Worm (Caenorhabditis elegans) whole organism, young adult: ENCODE data around the gene fbxa-65.
A peak's percentile ranks its signal among the peaks of the same experiment; 100 is the strongest.

ENCODE experiments used
- B0019.2 ChIP-seq: fragments of 200-800 bp; sonication (Bioruptor generic); conservative IDR thresholded peaks from 2 replicates; pipeline ENCODE4 v1.3.6; 2022; ENCODE audit warnings: missing genetic modification reagents, missing genetic modification characterization, missing compliant biosample characterization
- F10E7.11 ChIP-seq: sonication (generic microtip); optimal IDR thresholded peaks from 2 replicates; lab custom pipeline; 2017; ENCODE audit warnings: mild to moderate bottlenecking, missing genetic modification characterization, moderate library complexity, missing compliant biosample characterization
- F23B12.7 ChIP-seq: sonication (generic microtip); optimal IDR thresholded peaks from 2 replicates; lab custom pipeline; 2017; ENCODE audit warnings: missing genetic modification characterization, mild to moderate bottlenecking, missing compliant biosample characterization, antibody characterized with exemption, moderate library complexity; ENCODE audit not compliant: insufficient read depth
- K11D2.4 ChIP-seq: fragments of 200-800 bp; sonication (Bioruptor generic); IDR thresholded peaks from 2 replicates; pipeline ENCODE4 v1.3.6; 2022; ENCODE audit warnings: missing genetic modification reagents, missing genetic modification characterization, missing compliant biosample characterization
- K12H6.12 ChIP-seq: fragments of 200-800 bp; sonication (Bioruptor generic); optimal IDR thresholded peaks from 2 replicates; lab custom pipeline; 2018; ENCODE audit warnings: mild to moderate bottlenecking, missing genetic modification characterization, missing compliant biosample characterization
- T07F8.4 ChIP-seq: sonication (generic microtip); optimal IDR thresholded peaks from 2 replicates; lab custom pipeline; 2016; ENCODE audit warnings: mild to moderate bottlenecking, missing genetic modification characterization, moderate library complexity, missing compliant biosample characterization
- T26A5.8 ChIP-seq: sonication (generic microtip); optimal IDR thresholded peaks from 2 replicates; lab custom pipeline; 2016; ENCODE audit warnings: missing genetic modification characterization, missing compliant biosample characterization
- Y53G8AR.9 ChIP-seq: fragments of 200-800 bp; sonication (Bioruptor generic); conservative IDR thresholded peaks from 2 replicates; pipeline ENCODE4 v1.3.6; 2022; ENCODE audit warnings: missing genetic modification reagents, missing genetic modification characterization, missing compliant biosample characterization
- Y56A3A.18 ChIP-seq: fragments of 200-800 bp; sonication (Bioruptor generic); IDR thresholded peaks from 2 replicates; pipeline ENCODE4 v1.3.6; 2022; ENCODE audit warnings: missing genetic modification reagents, missing genetic modification characterization, missing compliant biosample characterization
- Y67H2A.10 ChIP-seq: fragments of 200-800 bp; sonication (Bioruptor generic); conservative IDR thresholded peaks from 2 replicates; pipeline ENCODE4 v1.3.6; 2022; ENCODE audit warnings: missing genetic modification reagents, missing genetic modification characterization, missing compliant biosample characterization
- akir-1 ChIP-seq: fragments of 200-800 bp; sonication (Bioruptor generic); optimal IDR thresholded peaks from 2 replicates; lab custom pipeline; 2018; ENCODE audit warnings: mild to moderate bottlenecking, missing genetic modification characterization, moderate library complexity, missing compliant biosample characterization
- atf-7 ChIP-seq: sonication (generic microtip); optimal IDR thresholded peaks from 2 replicates; lab custom pipeline; 2017; ENCODE audit warnings: mild to moderate bottlenecking, missing genetic modification characterization, missing compliant biosample characterization
- attf-5 ChIP-seq: fragments of 200-800 bp; sonication (Bioruptor generic); optimal IDR thresholded peaks from 2 replicates; lab custom pipeline; 2018; ENCODE audit warnings: mild to moderate bottlenecking, missing genetic modification characterization, missing compliant biosample characterization
- attf-6 ChIP-seq: fragments of 200-800 bp; sonication (Bioruptor generic); IDR thresholded peaks from 2 replicates; pipeline ENCODE4 v1.3.6; 2022; ENCODE audit warnings: missing genetic modification reagents, missing genetic modification characterization, missing compliant biosample characterization
- ccch-3 ChIP-seq: fragments of 200-800 bp; sonication (Bioruptor generic); optimal IDR thresholded peaks from 2 replicates; lab custom pipeline; 2018; ENCODE audit warnings: mild to moderate bottlenecking, missing genetic modification characterization, missing compliant biosample characterization
- ceh-100 ChIP-seq: fragments of 200-800 bp; sonication (Bioruptor generic); IDR thresholded peaks from 2 replicates; pipeline ENCODE4 v1.3.6; 2022; ENCODE audit warnings: missing genetic modification reagents, missing genetic modification characterization, missing compliant biosample characterization
- ceh-27 ChIP-seq: fragments of 200-800 bp; sonication (Bioruptor generic); optimal IDR thresholded peaks from 2 replicates; lab custom pipeline; 2018; ENCODE audit warnings: mild to moderate bottlenecking, missing genetic modification characterization, moderate library complexity, missing compliant biosample characterization
- ceh-40 ChIP-seq: fragments of 200-800 bp; sonication (Bioruptor generic); IDR thresholded peaks from 2 replicates; pipeline ENCODE4 v1.3.6; 2022; ENCODE audit warnings: missing genetic modification characterization, missing compliant biosample characterization
- dpl-1 ChIP-seq: fragments of 150-350 bp; optimal IDR thresholded peaks from 2 replicates; lab custom pipeline; 2014; ENCODE audit warnings: missing biosample characterization, missing genetic modification reagents, missing genetic modification characterization
- egrh-3 ChIP-seq: fragments of 200-800 bp; sonication (Bioruptor generic); IDR thresholded peaks from 2 replicates; pipeline ENCODE4 v1.3.6; 2022; ENCODE audit warnings: missing genetic modification reagents, missing genetic modification characterization, missing compliant biosample characterization
- fkh-3 ChIP-seq: sonication (generic microtip); optimal IDR thresholded peaks from 2 replicates; lab custom pipeline; 2016; ENCODE audit warnings: mild to moderate bottlenecking, missing genetic modification characterization, missing compliant biosample characterization
- gei-17 ChIP-seq: fragments of 200-800 bp; sonication (Bioruptor generic); optimal IDR thresholded peaks from 2 replicates; lab custom pipeline; 2018; ENCODE audit warnings: mild to moderate bottlenecking, missing genetic modification characterization, missing compliant biosample characterization
- hlh-12 ChIP-seq: sonication (generic microtip); optimal IDR thresholded peaks from 2 replicates; lab custom pipeline; 2016; ENCODE audit warnings: missing genetic modification characterization, missing compliant biosample characterization
- hlh-26 ChIP-seq: fragments of 200-800 bp; sonication (Bioruptor generic); conservative IDR thresholded peaks from 2 replicates; pipeline ENCODE4 v1.3.6; 2022; ENCODE audit warnings: missing genetic modification reagents, missing genetic modification characterization, missing compliant biosample characterization
- hmg-1.2 ChIP-seq: fragments of 200-800 bp; sonication (Bioruptor generic); IDR thresholded peaks from 2 replicates; pipeline ENCODE4 v1.3.6; 2022; ENCODE audit warnings: missing genetic modification reagents, missing genetic modification characterization, missing compliant biosample characterization
- hsf-1 ChIP-seq: fragments of 200-800 bp; sonication (Bioruptor generic); IDR thresholded peaks from 2 replicates; pipeline ENCODE4 v1.3.6; 2022; ENCODE audit warnings: missing genetic modification reagents, missing genetic modification characterization, missing compliant biosample characterization
- lag-1 ChIP-seq: fragments of 200-800 bp; sonication (Bioruptor generic); IDR thresholded peaks from 2 replicates; pipeline ENCODE4 v1.3.6; 2022; ENCODE audit warnings: missing genetic modification reagents, missing genetic modification characterization, missing compliant biosample characterization
- lin-35 ChIP-seq, 3 experiments: fragments of 150-350 bp in 2 of 3; sonication (generic microtip) in 1 of 3; optimal IDR thresholded peaks; 2 replicates each; lab custom pipeline; 2014 to 2018; ENCODE audit warnings: missing biosample characterization in 3 of 3, missing genetic modification characterization in 3 of 3, missing genetic modification reagents in 3 of 3
- lir-1 ChIP-seq: fragments of 200-800 bp; sonication (Bioruptor generic); conservative IDR thresholded peaks from 2 replicates; pipeline ENCODE4 v1.3.6; 2022; ENCODE audit warnings: missing genetic modification reagents, missing genetic modification characterization, missing compliant biosample characterization
- lsl-1 ChIP-seq: fragments of 200-800 bp; sonication (Bioruptor generic); optimal IDR thresholded peaks from 2 replicates; lab custom pipeline; 2018; ENCODE audit warnings: mild to moderate bottlenecking, missing genetic modification characterization, moderate library complexity, missing compliant biosample characterization
- madf-10 ChIP-seq: sonication (generic microtip); optimal IDR thresholded peaks from 2 replicates; lab custom pipeline; 2016; ENCODE audit warnings: mild to moderate bottlenecking, missing genetic modification characterization, missing compliant biosample characterization
- madf-3 ChIP-seq: fragments of 200-800 bp; sonication (Bioruptor generic); IDR thresholded peaks from 2 replicates; pipeline ENCODE4 v1.3.6; 2022; ENCODE audit warnings: missing genetic modification reagents, missing genetic modification characterization, missing compliant biosample characterization
- madf-6 ChIP-seq: fragments of 200-800 bp; sonication (Bioruptor generic); IDR thresholded peaks from 2 replicates; pipeline ENCODE4 v1.3.6; 2022; ENCODE audit warnings: missing genetic modification reagents, missing genetic modification characterization, missing compliant biosample characterization
- mcd-1 ChIP-seq: fragments of 200-800 bp; sonication (Bioruptor generic); IDR thresholded peaks from 2 replicates; pipeline ENCODE4 v1.3.6; 2022; ENCODE audit warnings: missing genetic modification reagents, missing genetic modification characterization, missing compliant biosample characterization
- nfya-1 ChIP-seq: sonication (generic microtip); optimal IDR thresholded peaks from 2 replicates; lab custom pipeline; 2017; ENCODE audit warnings: antibody characterized with exemption, missing compliant biosample characterization, missing genetic modification characterization, borderline replicate concordance; ENCODE audit not compliant: insufficient read depth
- nhr-80 ChIP-seq: sonication (generic microtip); optimal IDR thresholded peaks from 2 replicates; lab custom pipeline; 2016; ENCODE audit warnings: missing genetic modification characterization, missing compliant biosample characterization
- rcor-1 ChIP-seq: fragments of 200-800 bp; sonication (Bioruptor generic); IDR thresholded peaks from 2 replicates; pipeline ENCODE4 v1.3.6; 2022; ENCODE audit warnings: missing genetic modification reagents, missing genetic modification characterization, missing compliant biosample characterization
- rec-8 ChIP-seq, 2 experiments: sonication (generic microtip); optimal IDR thresholded peaks; 2 replicates each; lab custom pipeline; 2016; ENCODE audit warnings: mild to moderate bottlenecking in 2 of 2, missing genetic modification characterization in 2 of 2, missing genetic modification reagents in 2 of 2, missing genotype in 2 of 2, missing biosample characterization in 1 of 2, missing compliant biosample characterization in 1 of 2, moderate library complexity in 1 of 2
- sea-2 ChIP-seq: fragments of 200-800 bp; sonication (Bioruptor generic); IDR thresholded peaks from 2 replicates; pipeline ENCODE4 v1.3.6; 2022; ENCODE audit warnings: missing genetic modification characterization, missing compliant biosample characterization
- somi-1 ChIP-seq: fragments of 200-800 bp; sonication (Bioruptor generic); optimal IDR thresholded peaks from 2 replicates; lab custom pipeline; 2018; ENCODE audit warnings: mild to moderate bottlenecking, missing genetic modification characterization, missing compliant biosample characterization
- tlf-1 ChIP-seq: fragments of 200-800 bp; sonication (Bioruptor generic); optimal IDR thresholded peaks from 2 replicates; lab custom pipeline; 2018; ENCODE audit warnings: mild to moderate bottlenecking, missing genetic modification characterization, missing compliant biosample characterization
- zfh-2 ChIP-seq: fragments of 200-800 bp; sonication (Bioruptor generic); conservative IDR thresholded peaks from 2 replicates; pipeline ENCODE4 v1.3.6; 2022; ENCODE audit warnings: missing genetic modification reagents, missing genetic modification characterization, missing compliant biosample characterization
- zim-3 ChIP-seq: sonication (generic microtip); optimal IDR thresholded peaks from 2 replicates; lab custom pipeline; 2017; ENCODE audit warnings: mild to moderate bottlenecking, missing genetic modification characterization, moderate library complexity, missing compliant biosample characterization

fbxa-65 gene

ce11 chrV:3361633-3362032 lies 15.3 kb upstream of the fbxa-65 start:
- no peak for TF ChIP-seq ceh-40 (GFP tag; lab: Robert Waterston, UW)
- TF ChIP-seq ceh-27 (GFP tag; lab: Kevin White, UChicago): no peak
- no peak for TF ChIP-seq egrh-3 (GFP tag; lab: Robert Waterston, UW)
- no peak for TF ChIP-seq sea-2
- no peak for TF ChIP-seq attf-6
- TF ChIP-seq hmg-1.2 (GFP tag; lab: Robert Waterston, UW): no peak
- no peak for TF ChIP-seq ccch-3 (GFP tag; lab: Kevin White, UChicago)
- TF ChIP-seq dpl-1 (GFP tag; lab: Kevin White, UChicago): no peak
- TF ChIP-seq madf-6 (GFP tag; lab: Robert Waterston, UW): no peak
- no peak for TF ChIP-seq atf-7 (tag; lab: Kevin White, UChicago)
- no peak for TF ChIP-seq lir-1
- TF ChIP-seq mcd-1 (GFP tag; lab: Robert Waterston, UW): no peak
- TF ChIP-seq Y67H2A.10 (GFP tag; lab: Robert Waterston, UW): no peak
- no peak for TF ChIP-seq gei-17 (GFP tag; lab: Kevin White, UChicago)
- TF ChIP-seq nfya-1 (tag; lab: Kevin White, UChicago): no peak

ce11 chrV:3358267-3358666 lies 12.0 kb upstream of the fbxa-65 start, which contains the start of gene C04E12.5:
Gene C04E12.5, plus strand, starts transcription at chrV:3358567.
- TF ChIP-seq hlh-12 (tag; lab: Kevin White, UChicago) (no peak), somi-1 (GFP tag; lab: Kevin White, UChicago) (no peak), rcor-1 (no peak), ceh-100 (GFP tag; lab: Robert Waterston, UW) (no peak), hsf-1 (GFP tag; lab: Robert Waterston, UW) (no peak), tlf-1 (GFP tag; lab: Kevin White, UChicago) (no peak), madf-10 (tag; lab: Kevin White, UChicago) (no peak), ceh-27 (GFP tag; lab: Kevin White, UChicago) (no peak), F10E7.11 (tag; lab: Kevin White, UChicago) (no peak), madf-3 (GFP tag; lab: Robert Waterston, UW) (no peak)

- no peak for TF ChIP-seq lin-35 (GFP tag; optimal IDR thresholded peaks at IDR 0.05; lab: Kevin White, UChicago)
- TF ChIP-seq akir-1 (GFP tag; lab: Kevin White, UChicago): no peak
- TF ChIP-seq T26A5.8 (tag; lab: Kevin White, UChicago): no peak
- TF ChIP-seq lir-1: no peak
- no peak for TF ChIP-seq lag-1
- TF ChIP-seq F23B12.7 (tag; lab: Kevin White, UChicago): no peak
- TF ChIP-seq zfh-2 (GFP tag; lab: Robert Waterston, UW): no peak
- TF ChIP-seq hmg-1.2 (GFP tag; lab: Robert Waterston, UW): peak; percentile 37; the same call in 1 of the 2 replicates
- TF ChIP-seq, all 124 proteins: peak for 1
Observed at ce11 chrV:3357106-3357505, 10.8 kb upstream of the fbxa-65 start, which contains the start of gene scrm-3. Gene scrm-3, minus strand, starts transcription at chrV:3357206.

ce11 chrV:3355544-3355943 lies 9.3 kb upstream of the fbxa-65 start:
- TF ChIP-seq mcd-1 (GFP tag; lab: Robert Waterston, UW): no peak
- no peak for TF ChIP-seq hlh-26 (GFP tag; lab: Robert Waterston, UW)
- TF ChIP-seq K11D2.4: no peak
- no peak for TF ChIP-seq nhr-80 (tag; lab: Kevin White, UChicago)
- no peak for TF ChIP-seq attf-5 (GFP tag; lab: Kevin White, UChicago)
- TF ChIP-seq rec-8 (tag; optimal IDR thresholded peaks at IDR 0.05; lab: Kevin White, UChicago): no peak
- TF ChIP-seq K12H6.12 (tag; lab: Kevin White, UChicago): no peak
- TF ChIP-seq fkh-3 (tag; lab: Kevin White, UChicago): no peak
- TF ChIP-seq lir-1: no peak
- no peak for TF ChIP-seq hmg-1.2 (GFP tag; lab: Robert Waterston, UW)
- no peak for TF ChIP-seq zim-3 (tag; lab: Kevin White, UChicago)
- no peak for TF ChIP-seq F10E7.11 (tag; lab: Kevin White, UChicago)
- no peak for TF ChIP-seq T07F8.4 (tag; lab: Kevin White, UChicago)
- no peak for TF ChIP-seq Y56A3A.18 (GFP tag; lab: Robert Waterston, UW)
- TF ChIP-seq ccch-3 (GFP tag; lab: Kevin White, UChicago): no peak
- no peak for TF ChIP-seq Y53G8AR.9 (GFP tag; lab: Robert Waterston, UW)
- TF ChIP-seq lsl-1 (GFP tag; lab: Kevin White, UChicago): no peak
- no peak for TF ChIP-seq B0019.2 (GFP tag; lab: Robert Waterston, UW)
